Fruit fly (Drosophila melanogaster) whole organism, pupa: ENCODE results near the gene CG12984.
A peak's percentile ranks its signal among the peaks of the same experiment; 100 is the strongest.

Experiments used
- CG10348 ChIP-seq: fragments of 200-800 bp; sonication (Bioruptor generic); IDR thresholded peaks from 2 replicates; pipeline ENCODE4 v1.3.6; 2022; ENCODE audit warnings: missing biosample characterization, missing genetic modification characterization
- CG12605 ChIP-seq: fragments of 200-800 bp; sonication (Bioruptor generic); IDR thresholded peaks from 2 replicates; pipeline ENCODE4 v1.3.6; 2022; ENCODE audit warnings: missing biosample characterization, missing genetic modification characterization
- CG13204 ChIP-seq: fragments of 200-800 bp; sonication (Bioruptor generic); optimal IDR thresholded peaks from 2 replicates; lab custom pipeline; 2018; ENCODE audit warnings: missing biosample characterization, mild to moderate bottlenecking, missing genetic modification characterization, moderate library complexity
- CG14655 ChIP-seq: fragments of 200-800 bp; sonication (Bioruptor generic); optimal IDR thresholded peaks from 3 replicates; lab custom pipeline; 2017; ENCODE audit warnings: mild to moderate bottlenecking, missing biosample characterization, missing genetic modification reagents, missing genetic modification characterization
- CG15710 ChIP-seq: fragments of 200-800 bp; sonication (Bioruptor generic); optimal IDR thresholded peaks from 2 replicates; lab custom pipeline; 2018; ENCODE audit warnings: missing biosample characterization, mild to moderate bottlenecking, missing genetic modification characterization, moderate library complexity
- CG17806 ChIP-seq: fragments of 200-800 bp; sonication (Bioruptor generic); optimal IDR thresholded peaks from 2 replicates; lab custom pipeline; 2018; ENCODE audit warnings: missing biosample characterization, mild to moderate bottlenecking, missing genetic modification characterization, moderate library complexity
- CG32121 ChIP-seq: fragments of 200-800 bp; sonication (Bioruptor generic); IDR thresholded peaks from 2 replicates; pipeline ENCODE4 v1.3.6; 2022; ENCODE audit warnings: missing biosample characterization, missing genetic modification characterization
- CG34367 ChIP-seq: fragments of 200-800 bp; sonication (Bioruptor generic); optimal IDR thresholded peaks from 2 replicates; lab custom pipeline; 2018; ENCODE audit warnings: missing biosample characterization, mild to moderate bottlenecking, missing genetic modification characterization
- CG4496 ChIP-seq: fragments of 200-800 bp; sonication (Bioruptor generic); IDR thresholded peaks from 3 replicates; pipeline ENCODE4 v1.3.6; 2022; ENCODE audit warnings: missing biosample characterization, missing genetic modification characterization
- CG8159 ChIP-seq: fragments of 200-800 bp; sonication (Bioruptor generic); optimal IDR thresholded peaks from 3 replicates; lab custom pipeline; 2018; ENCODE audit warnings: missing biosample characterization, mild to moderate bottlenecking, missing genetic modification characterization, moderate library complexity
- CG8301 ChIP-seq: fragments of 200-800 bp; sonication (Bioruptor generic); optimal IDR thresholded peaks from 2 replicates; lab custom pipeline; 2018; ENCODE audit warnings: missing biosample characterization, mild to moderate bottlenecking, missing genetic modification characterization
- CG9948 ChIP-seq: fragments of 200-800 bp; sonication (Bioruptor generic); optimal IDR thresholded peaks from 2 replicates; lab custom pipeline; 2018; ENCODE audit warnings: missing biosample characterization, mild to moderate bottlenecking, missing genetic modification characterization, moderate library complexity
- D1 ChIP-seq: fragments of 200-800 bp; sonication (Bioruptor generic); optimal IDR thresholded peaks from 2 replicates; lab custom pipeline; 2018; ENCODE audit warnings: missing biosample characterization, mild to moderate bottlenecking, missing genetic modification characterization, moderate library complexity
- EcR ChIP-seq: fragments of 200-800 bp; sonication (Bioruptor generic); optimal IDR thresholded peaks from 3 replicates; lab custom pipeline; 2019; ENCODE audit warnings: missing biosample characterization, missing genetic modification characterization, mild to moderate bottlenecking, moderate library complexity, missing genetic modification reagents
- Ets98B ChIP-seq: fragments of 200-800 bp; sonication (Bioruptor generic); IDR thresholded peaks from 2 replicates; pipeline ENCODE4 v1.3.6; 2022; ENCODE audit warnings: missing biosample characterization, missing genetic modification characterization
- Pif1A ChIP-seq: fragments of 200-800 bp; sonication (Bioruptor generic); optimal IDR thresholded peaks from 3 replicates; lab custom pipeline; 2016; ENCODE audit warnings: missing biosample characterization, missing genetic modification characterization
- Pif1B ChIP-seq: fragments of 200-800 bp; sonication (Bioruptor generic); optimal IDR thresholded peaks from 3 replicates; lab custom pipeline; 2016; ENCODE audit warnings: missing biosample characterization, missing genetic modification characterization
- Snoo ChIP-seq: fragments of 200-800 bp; sonication (Bioruptor generic); optimal IDR thresholded peaks from 3 replicates; lab custom pipeline; 2017; ENCODE audit warnings: missing biosample characterization, mild to moderate bottlenecking, missing genetic modification characterization, inconsistent platforms
- fd96Ca ChIP-seq: fragments of 200-800 bp; sonication (Bioruptor generic); IDR thresholded peaks from 3 replicates; pipeline ENCODE4 v1.3.6; 2022; ENCODE audit warnings: missing biosample characterization, missing genetic modification characterization
- gl ChIP-seq: fragments of 200-800 bp; sonication (Bioruptor generic); optimal IDR thresholded peaks from 2 replicates; lab custom pipeline; 2018; ENCODE audit warnings: missing biosample characterization, mild to moderate bottlenecking, missing genetic modification characterization
- rn ChIP-seq: fragments of 200-800 bp; sonication (Bioruptor generic); IDR thresholded peaks from 2 replicates; pipeline ENCODE4 v1.3.6; 2022; ENCODE audit warnings: missing biosample characterization, missing genetic modification characterization

Gene CG12984

DNA sequence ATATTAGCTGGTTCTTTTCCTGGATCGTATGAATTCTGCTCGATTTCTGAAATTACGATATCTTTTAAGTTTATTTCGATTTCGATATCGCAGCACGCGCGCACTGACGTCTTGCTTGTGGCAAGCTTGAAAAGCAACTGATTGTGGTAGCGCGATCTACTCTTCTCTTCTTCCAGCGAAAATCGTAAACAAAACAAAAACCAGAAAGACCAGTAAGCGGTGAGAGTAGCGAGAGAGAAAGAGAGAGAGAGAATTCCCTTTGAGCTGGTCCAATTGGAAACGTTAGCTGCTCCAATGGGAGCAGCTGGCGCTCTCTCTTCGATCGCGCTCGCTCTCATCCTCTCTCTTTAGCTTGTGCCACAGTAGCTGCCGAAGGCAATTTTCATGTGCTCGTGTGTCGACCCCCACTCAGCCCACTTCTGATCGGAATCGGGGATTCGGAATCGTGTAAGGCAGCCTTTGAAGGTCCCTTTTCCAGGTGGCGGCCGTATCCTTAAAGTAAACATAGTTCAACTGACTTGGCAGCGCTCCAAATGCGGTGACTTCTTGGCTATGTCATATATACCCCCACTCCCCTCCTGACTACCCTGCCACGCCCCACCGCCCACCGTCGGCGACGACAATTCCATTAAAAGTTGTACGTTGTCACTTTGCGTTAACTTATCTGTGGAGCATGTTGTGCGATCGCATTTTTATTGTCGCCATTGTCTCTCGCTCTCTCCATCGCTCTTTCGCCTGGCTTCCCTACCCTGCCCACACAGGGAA is 41.9 kb upstream of the CG12984 start, which contains the start of gene fng:
Gene fng, minus strand, starts transcription at position 142 of the 765 bp plus-strand sequence.
- TF ChIP-seq CG10348 (GFP tag; lab: Robert Waterston, UW) (no peak), gl (tag; lab: Kevin White, UChicago) (no peak), CG14655 (GFP tag; lab: Kevin White, UChicago) (no peak), rn (no peak), CG8301 (tag; lab: Kevin White, UChicago) (no peak), Ets98B (GFP tag; lab: Robert Waterston, UW) (peak; percentile 66; the same call in 1 of the 2 replicates), CG32121 (GFP tag; lab: Robert Waterston, UW) (no peak; the same call in 1 of the 2 replicates), CG8159 (tag; lab: Kevin White, UChicago) (no peak), Pif1B (peak; percentile 34), CG13204 (no peak), CG4496 (GFP tag; lab: Robert Waterston, UW) (no peak), fd96Ca (GFP tag; lab: Robert Waterston, UW) (0 out of 3 replicates have a peak, but pooled peaks have one; percentile 27), CG15710 (tag; lab: Kevin White, UChicago) (no peak), Pif1A (GFP tag; lab: Kevin White, UChicago) (peak; percentile 57), EcR (no peak), D1 (tag; lab: Kevin White, UChicago) (no peak), CG12605 (peak; percentile 66), CG34367 (tag; lab: Kevin White, UChicago) (no peak)
- TF ChIP-seq, all 21 proteins: peak for 5

DNA sequence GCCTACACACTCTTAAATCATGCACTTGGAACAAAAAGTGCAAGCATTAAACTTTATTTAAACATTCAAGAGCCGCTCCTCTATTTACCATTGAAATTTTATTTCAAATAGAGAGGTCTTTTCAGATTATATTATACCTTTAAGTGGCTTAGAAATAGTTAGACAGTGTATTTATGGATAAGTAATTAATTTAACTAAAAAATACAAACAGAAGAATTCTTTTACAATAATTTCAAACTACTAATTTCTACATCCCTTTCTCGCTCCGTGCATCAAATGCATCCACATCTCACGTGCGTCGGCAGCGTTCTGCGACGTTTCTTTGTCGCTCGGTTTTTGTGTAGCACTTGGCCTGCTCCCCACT is 41.4 kb upstream of the CG12984 start:
- TF ChIP-seq CG17806 (tag; lab: Kevin White, UChicago) (peak; percentile 98), CG8301 (tag; lab: Kevin White, UChicago) (peak; percentile 94), CG8159 (tag; lab: Kevin White, UChicago) (peak; percentile 99), CG12605 (peak; percentile 85), CG9948 (peak; percentile 99), CG15710 (tag; lab: Kevin White, UChicago) (peak; percentile 99), CG10348 (GFP tag; lab: Robert Waterston, UW) (peak; percentile 37; the same call in 1 of the 2 replicates), CG13204 (peak; percentile 81), gl (tag; lab: Kevin White, UChicago) (peak; percentile 91), CG34367 (tag; lab: Kevin White, UChicago) (peak; percentile 97), Ets98B (GFP tag; lab: Robert Waterston, UW) (peak; percentile 63), rn (peak; percentile 83), D1 (tag; lab: Kevin White, UChicago) (peak; percentile 94), Pif1B (peak; percentile 92), fd96Ca (GFP tag; lab: Robert Waterston, UW) (no peak), Snoo (peak; percentile 94), CG32121 (GFP tag; lab: Robert Waterston, UW) (peak; percentile 80), Pif1A (GFP tag; lab: Kevin White, UChicago) (peak; percentile 93), CG4496 (GFP tag; lab: Robert Waterston, UW) (peak; percentile 90), EcR (no peak), CG14655 (GFP tag; lab: Kevin White, UChicago) (peak; percentile 95)

DNA sequence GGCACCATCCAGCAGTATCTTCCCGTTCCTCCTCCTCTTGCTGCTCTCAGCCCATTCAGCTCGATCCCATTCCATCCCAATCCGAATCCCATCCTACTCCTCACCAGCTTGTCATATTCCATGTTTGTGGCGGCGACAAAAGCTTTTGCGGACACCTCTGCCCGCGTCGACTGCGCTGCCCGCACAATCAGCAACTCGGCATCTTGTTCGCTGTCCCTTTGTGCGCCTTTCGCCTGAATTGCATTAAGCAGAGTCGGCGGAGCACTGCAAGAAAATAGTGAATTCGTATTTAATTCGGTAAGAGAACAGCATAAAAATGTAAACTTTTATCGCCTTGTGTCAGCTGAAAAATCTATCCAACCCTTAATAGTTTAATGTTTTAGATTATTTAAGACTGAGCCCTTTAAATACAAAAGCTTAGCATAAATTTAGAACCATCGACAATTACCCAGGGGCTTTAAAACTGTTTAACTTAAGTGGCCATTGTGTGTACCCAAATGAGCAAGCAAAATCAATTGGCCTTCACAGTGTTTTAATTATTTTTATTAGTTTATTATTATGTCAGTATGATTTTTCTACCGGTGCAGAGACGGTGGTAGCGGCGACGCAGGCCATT is 40.8 kb upstream of the CG12984 start:
- TF ChIP-seq CG9948 (peak; percentile 98), Snoo (peak; percentile 89), fd96Ca (GFP tag; lab: Robert Waterston, UW) (peak; percentile 82), CG8159 (tag; lab: Kevin White, UChicago) (peak; percentile 98), EcR (no peak), CG15710 (tag; lab: Kevin White, UChicago) (peak; percentile 97), CG8301 (tag; lab: Kevin White, UChicago) (peak; percentile 92), D1 (tag; lab: Kevin White, UChicago) (peak; percentile 93), CG32121 (GFP tag; lab: Robert Waterston, UW) (peak; percentile 40; the same call in 1 of the 2 replicates), gl (tag; lab: Kevin White, UChicago) (peak; percentile 77), CG10348 (GFP tag; lab: Robert Waterston, UW) (no peak), CG4496 (GFP tag; lab: Robert Waterston, UW) (peak; percentile 45; the same call in 2 of the 3 replicates), Pif1A (GFP tag; lab: Kevin White, UChicago) (peak; percentile 94), CG34367 (tag; lab: Kevin White, UChicago) (peak; percentile 94), CG17806 (tag; lab: Kevin White, UChicago) (peak; percentile 94), CG14655 (GFP tag; lab: Kevin White, UChicago) (peak; percentile 97), Ets98B (GFP tag; lab: Robert Waterston, UW) (peak; percentile 13; the same call in 1 of the 2 replicates), CG12605 (no peak; the same call in 1 of the 2 replicates), rn (peak; percentile 67), CG13204 (peak; percentile 60), Pif1B (peak; percentile 94)

DNA sequence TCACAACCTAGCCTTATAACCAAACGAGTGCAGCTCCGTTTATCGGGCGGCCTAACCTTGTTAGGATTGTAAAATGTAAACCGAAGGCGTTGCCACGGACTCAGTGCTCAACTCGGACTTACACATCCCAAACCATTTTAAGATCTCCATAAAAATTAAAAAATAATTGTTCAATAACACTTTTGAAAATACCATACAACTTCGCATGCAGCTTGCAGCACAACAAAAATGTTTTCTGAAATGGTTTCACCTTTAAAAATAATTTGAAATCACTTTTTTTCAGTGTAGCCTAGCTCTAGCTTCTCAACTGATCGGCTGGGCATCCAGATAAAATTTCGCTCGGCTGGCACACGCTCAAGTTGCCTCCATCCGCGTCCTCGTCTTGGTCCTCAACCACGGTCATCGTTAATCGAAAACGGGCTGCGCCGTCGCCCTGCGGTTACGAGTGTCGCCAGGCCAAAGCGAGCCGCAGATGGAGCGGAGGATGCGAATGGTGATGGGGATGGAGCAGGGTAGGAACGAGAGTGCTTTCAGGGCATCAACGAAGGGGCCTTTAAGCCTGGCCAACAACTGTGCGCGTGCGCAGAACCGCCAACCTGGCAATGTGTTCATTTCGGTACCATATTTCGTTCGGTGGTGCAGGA is 39.9 kb upstream of the CG12984 start:
- peak; percentile 88 for TF ChIP-seq CG14655 (GFP tag; lab: Kevin White, UChicago)
- TF ChIP-seq fd96Ca (GFP tag; lab: Robert Waterston, UW) = peak; percentile 82
- peak; percentile 89 for TF ChIP-seq CG8159 (tag; lab: Kevin White, UChicago)
- peak; percentile 63 for TF ChIP-seq EcR
- TF ChIP-seq CG10348 (GFP tag; lab: Robert Waterston, UW) = no peak
- peak; percentile 77 for TF ChIP-seq D1 (tag; lab: Kevin White, UChicago)
- TF ChIP-seq gl (tag; lab: Kevin White, UChicago) = peak; percentile 76
- TF ChIP-seq CG34367 (tag; lab: Kevin White, UChicago) = peak; percentile 89
- peak; percentile 85 for TF ChIP-seq CG13204
- TF ChIP-seq Pif1B = peak; percentile 83
- peak; percentile 87 for TF ChIP-seq CG15710 (tag; lab: Kevin White, UChicago)
- peak; percentile 91 for TF ChIP-seq CG4496 (GFP tag; lab: Robert Waterston, UW)
- peak; percentile 86 for TF ChIP-seq CG8301 (tag; lab: Kevin White, UChicago)
- peak; percentile 78 for TF ChIP-seq CG12605
- peak; percentile 60; the same call in 1 of the 2 replicates for TF ChIP-seq CG32121 (GFP tag; lab: Robert Waterston, UW)
- peak; percentile 74 for TF ChIP-seq Ets98B (GFP tag; lab: Robert Waterston, UW)
- TF ChIP-seq Snoo = peak; percentile 48
- TF ChIP-seq rn = 0 out of 2 replicates have a peak, but pooled peaks have one; percentile 41
- TF ChIP-seq CG9948 = peak; percentile 92
- TF ChIP-seq Pif1A (GFP tag; lab: Kevin White, UChicago) = peak; percentile 88
- TF ChIP-seq CG17806 (tag; lab: Kevin White, UChicago) = peak; percentile 88
- TF ChIP-seq, all 21 proteins: peak for 20
